Worm (Caenorhabditis elegans) whole organism, midembryonic: ENCODE measurements around the gene C15B12.1.

Experiments
- T22C8.4 ChIP-seq: fragments of 200-800 bp; sonication (Bioruptor generic); IDR thresholded peaks from 2 replicates; pipeline ENCODE4 v1.3.6; 2022; ENCODE audit warnings: missing genetic modification characterization, missing compliant biosample characterization
- cog-1 ChIP-seq: sonication (generic microtip); optimal IDR thresholded peaks from 2 replicates; lab custom pipeline; 2016; ENCODE audit warnings: missing genetic modification characterization, missing compliant biosample characterization
- flt-1 ChIP-seq: fragments of 200-800 bp; sonication (Bioruptor generic); IDR thresholded peaks from 2 replicates; pipeline ENCODE4 v1.3.6; 2022; ENCODE audit warnings: missing genetic modification characterization, missing compliant biosample characterization
- klf-2 ChIP-seq: fragments of 200-800 bp; sonication (Bioruptor generic); conservative IDR thresholded peaks from 2 replicates; pipeline ENCODE4 v1.3.6; 2022; ENCODE audit warnings: missing genetic modification reagents, missing genetic modification characterization, missing compliant biosample characterization
- med-1 ChIP-seq: sonication (generic microtip); optimal IDR thresholded peaks from 2 replicates; lab custom pipeline; 2017; ENCODE audit warnings: missing genetic modification characterization, mild to moderate bottlenecking, missing compliant biosample characterization, antibody characterized with exemption, missing genetic modification reagents; ENCODE audit not compliant: insufficient read depth
- ref-1 ChIP-seq: fragments of 200-800 bp; sonication (Bioruptor generic); conservative IDR thresholded peaks from 2 replicates; pipeline ENCODE4 v1.3.6; 2022; ENCODE audit warnings: missing genetic modification reagents, missing genetic modification characterization, missing compliant biosample characterization
- tab-1 ChIP-seq: fragments of 200-800 bp; sonication (Bioruptor generic); IDR thresholded peaks from 2 replicates; pipeline ENCODE4 v1.3.6; 2022; ENCODE audit warnings: missing genetic modification characterization, missing compliant biosample characterization
- ztf-23 ChIP-seq: fragments of 200-800 bp; sonication (Bioruptor generic); IDR thresholded peaks from 2 replicates; pipeline ENCODE4 v1.3.6; 2022; ENCODE audit warnings: missing genetic modification reagents, missing genetic modification characterization, missing compliant biosample characterization
- ztf-29 ChIP-seq: fragments of 200-800 bp; sonication (Bioruptor generic); IDR thresholded peaks from 2 replicates; pipeline ENCODE4 v1.3.6; 2022; ENCODE audit warnings: missing genetic modification reagents, missing genetic modification characterization, missing compliant biosample characterization

Gene C15B12.1

ce11 chrX:6520644-6521043, 44.0 kb downstream of the C15B12.1 start:
- TF ChIP-seq ztf-23 (GFP tag; lab: Robert Waterston, UW), result no peak
- no peak for TF ChIP-seq flt-1 (GFP tag; lab: Robert Waterston, UW)
- TF ChIP-seq ztf-29 (GFP tag; lab: Robert Waterston, UW), result no peak
- no peak for TF ChIP-seq ref-1 (GFP tag; lab: Robert Waterston, UW)
- TF ChIP-seq cog-1, result no peak
- TF ChIP-seq T22C8.4 (GFP tag; lab: Robert Waterston, UW), result no peak
- TF ChIP-seq med-1, result no peak
- no peak for TF ChIP-seq tab-1
- no peak for TF ChIP-seq klf-2 (GFP tag; lab: Robert Waterston, UW)

ce11 chrX:6522634-6523070, 46.0 kb downstream of the C15B12.1 start:
- TF ChIP-seq klf-2 (GFP tag; lab: Robert Waterston, UW) (no peak), ref-1 (GFP tag; lab: Robert Waterston, UW) (no peak), tab-1 (no peak), med-1 (no peak), flt-1 (GFP tag; lab: Robert Waterston, UW) (no peak), ztf-23 (GFP tag; lab: Robert Waterston, UW) (no peak)
